Fruit fly (Drosophila melanogaster) Kc167 (cell line): ENCODE results near the gene obst-H.

Source experiments
- Myc ChIP-seq: fragments of >200 bp; optimal IDR thresholded peaks from 2 replicates; lab custom pipeline; 2017; ENCODE audit warnings: missing external identifiers
- Sin3A ChIP-seq: fragments of >200 bp; optimal IDR thresholded peaks from 2 replicates; lab custom pipeline; 2018; ENCODE audit warnings: missing external identifiers
- h ChIP-seq: fragments of >200 bp; optimal IDR thresholded peaks from 3 replicates; lab custom pipeline; 2018; ENCODE audit warnings: missing external identifiers
- insv ChIP-seq: fragments of >200 bp; optimal IDR thresholded peaks from 3 replicates; lab custom pipeline; 2018; ENCODE audit warnings: missing external identifiers
- psq ChIP-seq: fragments of >200 bp; optimal IDR thresholded peaks from 2 replicates; lab custom pipeline; 2017; ENCODE audit warnings: missing external identifiers
- ttk ChIP-seq: sonication (Bioruptor generic); optimal IDR thresholded peaks from 2 replicates; lab custom pipeline; 2017; ENCODE audit warnings: missing external identifiers

Gene obst-H

DNA sequence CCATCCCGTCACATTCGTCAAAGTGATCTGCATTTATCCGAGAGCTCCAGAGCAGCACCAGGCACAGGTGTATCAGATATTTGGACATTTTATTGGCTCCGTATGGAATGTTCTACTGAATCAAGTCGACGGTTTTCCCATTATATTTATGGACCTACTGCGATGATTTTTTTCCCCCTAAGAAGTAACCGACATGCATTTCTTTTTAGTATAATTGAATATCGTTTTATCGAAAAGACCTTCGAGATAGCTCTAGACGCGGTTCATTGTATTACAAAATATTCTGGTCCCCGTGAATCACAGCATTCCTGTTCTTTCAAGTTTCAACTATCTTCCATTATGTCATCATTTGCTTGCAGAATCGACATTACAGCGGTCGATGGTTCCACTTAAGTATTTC lies at the start of gene obst-H:
Gene obst-H (minus strand): TSS at position 101 of the 400 bp plus-strand sequence.
- TF ChIP-seq psq = no peak
- no peak for TF ChIP-seq h (lab: Kevin White, UChicago)
- TF ChIP-seq Myc = no peak
- TF ChIP-seq insv = no peak
- TF ChIP-seq Sin3A (lab: Kevin White, UChicago) = no peak
- no peak for TF ChIP-seq ttk (lab: Kevin White, UChicago)

DNA sequence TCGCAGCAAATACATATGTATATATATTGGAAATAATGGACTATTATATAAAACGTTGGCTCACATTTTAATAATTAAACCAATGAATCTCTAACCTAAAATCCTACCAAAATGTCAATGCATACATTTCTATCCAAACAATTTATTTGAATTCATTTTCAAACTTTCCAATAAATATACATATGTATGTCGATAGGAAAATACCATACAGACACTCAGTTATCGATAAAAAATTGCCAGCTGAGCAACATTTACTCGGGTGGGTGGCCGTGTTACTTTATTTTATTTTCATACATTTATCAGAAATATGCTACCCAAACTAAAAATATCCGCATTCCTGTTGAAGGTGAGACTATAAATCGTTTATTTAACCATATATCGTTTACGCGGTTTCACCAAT lies 47.3 kb upstream of the obst-H start, which contains the start of gene Ufsp2:
Gene Ufsp2 (plus strand): TSS at position 214 of the 400 bp plus-strand sequence.
- TF ChIP-seq insv (no peak), h (lab: Kevin White, UChicago) (no peak)

dm6 chr3L:15570571-15570970 lies 41.5 kb upstream of the obst-H start:
- TF ChIP-seq psq = no peak
- no peak for TF ChIP-seq Sin3A (lab: Kevin White, UChicago)
- no peak for TF ChIP-seq ttk (lab: Kevin White, UChicago)
- TF ChIP-seq h (lab: Kevin White, UChicago) = no peak
- no peak for TF ChIP-seq Myc
- no peak for TF ChIP-seq insv

- TF ChIP-seq insv = no peak
- TF ChIP-seq h (lab: Kevin White, UChicago) = no peak
- no peak for TF ChIP-seq Myc
- no peak for TF ChIP-seq Sin3A (lab: Kevin White, UChicago)
- no peak for TF ChIP-seq ttk (lab: Kevin White, UChicago)
- TF ChIP-seq psq = no peak
These were observed 39.7 kb upstream of the obst-H start for dm6 chr3L:15568748-15569147.

DNA sequence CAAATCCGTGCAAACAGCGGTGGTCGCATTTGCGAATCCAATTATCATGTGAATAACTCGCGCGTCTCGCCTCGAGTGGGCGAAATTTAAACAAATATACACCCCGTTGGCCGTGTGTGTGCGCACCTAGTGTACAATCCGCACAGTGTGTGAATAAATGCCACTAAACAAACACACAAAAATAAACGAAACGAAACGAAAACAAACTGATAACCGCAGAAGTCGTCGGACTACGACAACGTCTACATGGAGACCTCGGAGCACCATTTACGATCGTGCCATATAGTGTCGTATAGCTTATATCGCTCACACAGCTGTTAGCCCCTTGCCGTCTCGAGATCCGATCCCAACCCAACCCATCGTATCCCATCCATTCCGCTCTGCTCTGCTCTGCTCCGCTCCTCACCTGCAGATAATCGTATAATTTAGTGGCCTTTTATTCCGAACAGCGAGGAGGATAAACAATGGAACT lies 37.5 kb upstream of the obst-H start:
- TF ChIP-seq Myc (no peak), Sin3A (lab: Kevin White, UChicago) (no peak), ttk (lab: Kevin White, UChicago) (no peak), insv (no peak), h (lab: Kevin White, UChicago) (no peak), psq (no peak)

DNA sequence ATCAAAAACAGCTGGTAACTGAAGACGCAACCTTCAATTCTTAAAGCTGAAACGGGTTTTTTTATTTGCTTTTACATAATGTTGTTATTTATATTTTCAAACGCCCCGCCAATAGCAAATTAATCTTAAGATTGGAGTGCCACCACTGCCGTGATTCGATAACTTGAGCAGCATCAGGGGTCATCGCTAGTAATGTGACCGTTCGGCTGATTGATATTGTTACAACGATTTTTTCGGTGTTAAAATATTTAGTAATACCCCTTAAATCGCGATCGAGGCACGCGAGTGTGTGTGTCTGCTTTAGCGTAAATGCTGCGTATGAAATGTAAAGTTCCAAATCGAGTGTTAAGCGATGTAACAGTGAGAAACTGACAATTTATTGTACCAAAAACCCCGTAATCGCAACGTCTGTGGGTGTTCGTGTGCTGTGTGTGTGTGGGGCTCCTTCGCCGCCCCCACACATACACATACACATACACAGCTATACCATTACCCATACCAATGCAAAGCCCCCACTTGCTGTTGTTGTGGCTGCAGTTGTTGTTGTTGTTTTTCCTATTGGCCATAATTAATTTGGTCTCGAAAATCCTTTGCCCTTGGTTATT lies 36.9 kb upstream of the obst-H start, which contains the start of gene dop:
Gene dop (plus strand): TSS at position 185 of the 605 bp plus-strand sequence.
- TF ChIP-seq insv (no peak), ttk (lab: Kevin White, UChicago) (no peak), Sin3A (lab: Kevin White, UChicago) (no peak), Myc (no peak), h (lab: Kevin White, UChicago) (no peak), psq (no peak)

DNA sequence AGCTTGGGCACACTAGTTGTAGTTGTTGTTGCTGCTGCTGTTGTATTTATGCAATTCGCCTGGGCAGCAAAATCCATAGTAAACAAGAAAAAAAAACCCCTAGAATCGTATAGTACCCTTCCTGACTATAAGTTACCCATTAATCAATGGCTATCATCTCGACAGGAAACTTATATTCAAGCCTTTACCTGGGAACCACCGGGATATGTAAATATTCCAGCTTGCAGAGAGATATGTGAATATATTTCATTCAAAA lies 34.7 kb upstream of the obst-H start:
- TF ChIP-seq Sin3A (lab: Kevin White, UChicago) (no peak), ttk (lab: Kevin White, UChicago) (no peak), h (lab: Kevin White, UChicago) (no peak)

DNA sequence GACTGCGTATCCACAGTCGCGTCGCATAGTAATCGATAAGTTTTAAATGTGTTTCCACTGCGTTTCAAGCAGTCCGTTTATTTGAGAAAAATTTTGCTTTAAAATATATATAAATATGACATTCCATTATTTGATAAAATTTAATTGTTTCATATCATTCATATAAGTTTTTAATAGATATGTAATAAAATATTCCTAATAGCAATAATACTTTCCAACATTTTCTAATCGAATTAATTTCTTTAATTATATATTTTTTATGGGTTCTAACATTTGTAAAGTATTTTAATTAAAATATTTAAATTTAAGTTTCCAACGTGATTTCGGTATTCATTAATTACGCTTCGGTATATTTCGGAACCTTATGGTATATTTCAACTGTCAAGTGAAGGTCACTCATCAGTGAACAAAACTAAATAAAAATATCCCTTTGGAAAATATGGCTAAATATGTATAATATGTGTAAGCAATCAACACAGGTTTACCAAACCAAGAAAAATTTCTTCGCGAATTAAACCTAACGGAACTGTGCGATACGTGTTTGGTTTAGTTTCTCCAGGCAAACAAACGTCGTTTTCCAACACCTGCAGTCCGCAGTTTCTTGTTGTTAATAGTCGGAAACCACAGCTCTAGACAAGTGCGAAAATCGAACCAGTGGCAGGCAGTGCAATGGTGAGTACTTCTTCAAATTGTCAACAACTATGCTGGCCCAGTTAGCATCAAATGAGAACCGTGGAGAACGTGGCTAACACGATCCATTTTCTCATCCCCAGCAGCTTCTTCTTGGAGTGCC lies 34.2 kb upstream of the obst-H start, which contains the start of the genes CG7739 and SCCRO:
Gene CG7739 (minus strand): TSS at position 8 of the 793 bp plus-strand sequence.
Gene SCCRO (plus strand): TSS at position 370 of the 793 bp plus-strand sequence.
- TF ChIP-seq psq = no peak
- TF ChIP-seq h (lab: Kevin White, UChicago) = no peak
- TF ChIP-seq Sin3A (lab: Kevin White, UChicago) = no peak
- no peak for TF ChIP-seq ttk (lab: Kevin White, UChicago)
- TF ChIP-seq insv = no peak
- no peak for TF ChIP-seq Myc

dm6 chr3L:15562727-15563057 lies 33.6 kb upstream of the obst-H start:
- TF ChIP-seq Sin3A (lab: Kevin White, UChicago) = no peak
- TF ChIP-seq h (lab: Kevin White, UChicago) = no peak
- no peak for TF ChIP-seq Myc
- no peak for TF ChIP-seq insv
- TF ChIP-seq psq = no peak
- TF ChIP-seq ttk (lab: Kevin White, UChicago) = no peak

- TF ChIP-seq ttk (lab: Kevin White, UChicago) (no peak), Sin3A (lab: Kevin White, UChicago) (no peak), h (lab: Kevin White, UChicago) (no peak), psq (no peak), insv (no peak), Myc (no peak)
These were observed 25.1 kb upstream of the obst-H start, which contains the start of gene AGO2 for dm6 chr3L:15553993-15554644. AGO2 (plus strand) TSS chr3L:15554113.

DNA sequence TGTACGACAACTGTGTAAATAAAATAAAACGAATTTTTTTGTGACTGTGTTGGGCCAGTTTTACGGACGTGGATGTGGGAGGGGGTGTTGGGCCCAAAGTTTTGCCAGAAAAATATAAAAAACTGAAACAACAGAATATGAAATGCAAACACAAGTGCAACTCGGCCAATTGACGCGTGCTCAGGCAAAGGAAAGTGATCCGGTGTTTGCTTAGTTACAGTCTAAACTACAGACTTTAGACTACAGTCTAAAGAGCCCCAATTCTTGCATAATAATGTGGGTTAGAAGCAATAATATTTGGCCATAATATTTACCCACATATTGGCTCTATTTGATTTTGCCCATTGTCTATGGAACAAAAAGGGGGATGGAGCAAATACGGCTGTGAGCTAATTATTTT lies 19.8 kb upstream of the obst-H start:
- TF ChIP-seq insv (no peak), h (lab: Kevin White, UChicago) (no peak), psq (no peak), Myc (no peak), Sin3A (lab: Kevin White, UChicago) (no peak), ttk (lab: Kevin White, UChicago) (no peak)

DNA sequence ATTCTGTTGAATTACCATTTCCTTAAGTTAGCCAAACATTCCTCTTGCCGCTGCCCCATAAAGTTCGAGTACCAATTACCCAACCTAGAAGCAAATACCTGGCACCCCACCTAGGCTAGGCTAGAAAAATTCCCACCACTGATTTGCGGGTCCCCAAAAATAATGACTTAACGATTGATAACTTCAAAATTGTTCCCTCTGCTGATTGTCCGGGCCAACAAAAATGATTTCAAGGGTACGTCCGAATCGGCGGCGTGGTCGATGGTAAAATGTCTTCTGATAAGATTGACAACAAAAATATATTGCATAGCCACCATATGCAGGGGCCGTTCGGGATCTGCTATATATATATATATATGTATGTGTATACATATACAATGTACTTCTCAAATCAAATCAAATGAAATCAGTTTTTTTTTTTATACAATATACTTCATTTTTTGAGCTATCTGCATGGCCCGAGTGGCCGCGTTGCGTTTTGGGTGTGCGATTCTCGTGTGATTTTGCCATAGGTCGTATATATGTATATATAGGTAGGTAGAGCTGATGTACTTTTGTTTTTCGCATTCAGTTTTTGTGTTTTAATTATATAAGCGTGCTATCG lies 18.2 kb upstream of the obst-H start:
- TF ChIP-seq h (lab: Kevin White, UChicago) (no peak), Myc (no peak), insv (no peak), ttk (lab: Kevin White, UChicago) (no peak), psq (no peak), Sin3A (lab: Kevin White, UChicago) (no peak)
